Worm (Caenorhabditis elegans) whole organism, L4 larva: Measurements from ENCODE around the gene cyp-42A1.

Experiments used
- lin-38 ChIP-seq: fragments of 200-800 bp; sonication (Bioruptor generic); IDR thresholded peaks from 2 replicates; pipeline ENCODE4 v1.3.6; 2022; ENCODE audit warnings: missing genetic modification reagents, missing genetic modification characterization, missing compliant biosample characterization
- nhr-28 ChIP-seq: fragments of 150-350 bp; optimal IDR thresholded peaks from 2 replicates; lab custom pipeline; 2014; ENCODE audit warnings: missing biosample characterization, missing genetic modification characterization
- ztf-11 ChIP-seq: fragments of 150-350 bp; optimal IDR thresholded peaks from 2 replicates; lab custom pipeline; 2014; ENCODE audit warnings: missing biosample characterization, missing genetic modification characterization

- TF ChIP-seq nhr-28 (tag; lab: Kevin White, UChicago) (no peak), lin-38 (GFP tag; lab: Robert Waterston, UW) (no peak), ztf-11 (tag; lab: Kevin White, UChicago) (no peak)
Measured at ce11 chrV:18900437-18900836, 11.4 kb upstream of the cyp-42A1 start, which contains the start of gene nhr-243.
